Worm (Caenorhabditis elegans) whole organism, L1 larva: Measurements from ENCODE around the gene pyt-1.

Experiments
- C16A3.4 ChIP-seq: fragments of 150-350 bp; optimal IDR thresholded peaks from 2 replicates; lab custom pipeline; 2014; ENCODE audit warnings: missing biosample characterization, missing genetic modification characterization
- egl-27 ChIP-seq, 2 experiments: fragments of 150-350 bp in 1 of 2; sonication (generic microtip); optimal IDR thresholded peaks; 3 replicates each; lab custom pipeline; 2017 to 2018; ENCODE audit warnings: missing biosample characterization in 2 of 2, missing genetic modification characterization in 2 of 2, missing genetic modification reagents in 2 of 2
- elt-2 ChIP-seq: sonication (generic microtip); optimal IDR thresholded peaks from 2 replicates; lab custom pipeline; 2016; ENCODE audit warnings: missing genetic modification characterization, mild to moderate bottlenecking, inconsistent platforms, missing compliant biosample characterization, missing genetic modification reagents
- hlh-4 ChIP-seq: sonication (generic microtip); optimal IDR thresholded peaks from 2 replicates; lab custom pipeline; 2016; ENCODE audit warnings: mild to moderate bottlenecking, missing genetic modification characterization, missing compliant biosample characterization
- jun-1 ChIP-seq: fragments of 150-350 bp; optimal IDR thresholded peaks from 2 replicates; lab custom pipeline; 2014; ENCODE audit warnings: missing biosample characterization, missing genetic modification reagents, missing genetic modification characterization
- lin-15B ChIP-seq: fragments of 150-350 bp; sonication (generic microtip); optimal IDR thresholded peaks from 3 replicates; lab custom pipeline; 2014; ENCODE audit warnings: missing biosample characterization, missing genetic modification characterization
- lin-35 ChIP-seq, 2 experiments: fragments of 150-350 bp; optimal IDR thresholded peaks; 2 replicates each; lab custom pipeline; 2014; ENCODE audit warnings: missing biosample characterization in 2 of 2, missing genetic modification characterization in 2 of 2, missing genetic modification reagents in 2 of 2

DNA sequence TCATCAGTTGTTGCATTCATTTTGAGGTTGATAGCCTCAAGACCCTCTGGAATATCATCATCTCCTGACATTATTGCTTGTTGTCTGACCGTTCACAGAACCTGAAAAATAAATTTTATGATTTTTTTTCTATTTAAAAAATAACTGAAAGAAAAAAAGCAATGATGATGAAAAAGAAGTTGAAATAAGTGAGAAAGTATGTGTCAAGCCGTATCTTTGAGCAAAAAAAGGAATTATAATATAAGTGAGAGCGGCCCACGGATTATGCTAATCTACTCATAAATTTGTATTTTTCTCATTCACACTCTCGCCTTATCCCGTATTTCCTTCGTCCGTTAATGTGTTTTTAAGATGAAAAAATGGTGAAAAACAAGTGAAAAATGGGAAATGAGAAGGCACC is 41.1 kb upstream of the pyt-1 start, which contains the start of gene ric-4:
- TF ChIP-seq lin-15B (tag; lab: Kevin White, UChicago) (no peak), lin-35 (GFP tag; optimal IDR thresholded peaks at IDR 0.05; lab: Kevin White, UChicago) (no peak), jun-1 (tag; lab: Kevin White, UChicago) (no peak), elt-2 (tag; lab: Kevin White, UChicago) (no peak), hlh-4 (tag; lab: Kevin White, UChicago) (no peak), egl-27 (tag; optimal IDR thresholded peaks at IDR 0.05; lab: Kevin White, UChicago) (no peak), C16A3.4 (no peak)
